Worm (Caenorhabditis elegans) whole organism, L4/young adult: ENCODE data around the gene tbx-8.

ENCODE experiments used
- W03F9.2 ChIP-seq: fragments of 150-350 bp; optimal IDR thresholded peaks from 2 replicates; lab custom pipeline; 2014; ENCODE audit warnings: missing biosample characterization, missing genetic modification characterization
- dao-5 ChIP-seq: sonication (generic microtip); optimal IDR thresholded peaks from 2 replicates; lab custom pipeline; 2016; ENCODE audit warnings: missing genotype, missing genetic modification characterization, moderate library complexity, missing compliant biosample characterization
- him-1 ChIP-seq: sonication (generic microtip); optimal IDR thresholded peaks from 2 replicates; lab custom pipeline; 2016; ENCODE audit warnings: missing genotype, missing genetic modification reagents, missing genetic modification characterization, missing compliant biosample characterization

DNA sequence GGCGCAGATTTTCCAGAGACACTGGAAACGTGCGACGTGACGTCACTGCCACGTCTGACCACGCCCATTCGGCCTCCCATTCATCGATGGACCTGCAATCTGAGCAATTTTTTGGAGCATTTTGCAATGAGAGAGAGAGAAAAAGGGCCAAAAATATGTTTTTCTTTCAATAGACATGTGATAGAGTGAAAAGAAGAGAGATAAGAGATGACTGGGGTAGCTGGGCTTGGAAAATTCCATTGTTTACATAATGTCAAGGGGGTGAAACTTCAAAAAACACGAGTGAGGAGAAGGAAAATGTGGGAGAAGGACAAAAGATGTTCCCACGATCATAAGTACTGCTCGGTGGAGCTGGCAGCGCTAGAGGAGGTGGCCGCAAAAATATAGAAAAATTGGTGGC is 48.8 kb downstream of the tbx-8 start, which contains the start of gene M03C11.1:
- TF ChIP-seq him-1 (tag; lab: Kevin White, UChicago) (no peak), W03F9.2 (tag; lab: Kevin White, UChicago) (no peak), dao-5 (tag; lab: Kevin White, UChicago) (no peak)
